Fruit fly (Drosophila melanogaster): ENCODE data around the gene Tango14.

Gene Tango14

DNA sequence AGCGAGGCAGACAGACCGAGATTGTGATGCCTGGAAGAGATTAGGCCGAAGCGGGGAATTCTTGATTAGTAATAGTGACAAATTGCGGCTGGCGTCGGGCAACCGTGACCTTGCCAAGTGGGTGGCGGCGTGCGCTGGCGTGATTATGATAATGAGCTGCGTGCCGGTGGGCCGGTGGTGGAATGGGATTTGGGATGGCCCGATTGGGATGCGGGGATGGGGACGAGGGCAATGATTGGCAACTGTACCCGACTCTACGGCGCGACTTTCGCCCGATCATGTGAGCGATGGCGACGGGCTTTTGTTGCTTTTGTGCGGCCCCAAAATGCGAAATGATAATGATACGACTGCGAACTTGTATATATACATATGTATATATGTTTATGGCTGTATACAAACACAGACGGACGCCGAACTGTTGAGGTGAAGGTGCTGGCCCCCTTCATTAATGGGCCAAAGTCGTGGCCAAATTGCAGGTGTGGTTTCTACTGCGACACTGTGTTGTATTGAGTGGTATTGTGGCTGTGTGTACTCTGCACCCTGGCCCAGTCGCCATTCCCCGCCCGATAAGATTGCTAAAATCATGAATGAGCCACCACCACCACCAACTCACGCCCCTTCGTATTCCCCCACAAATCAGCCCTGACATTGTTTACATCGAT lies 41.7 kb upstream of the Tango14 start:
- TF ChIP-seq CG7987 (GFP tag; optimal IDR thresholded peaks at IDR 0.05) (peak; percentile 77), lbe (GFP tag; optimal IDR thresholded peaks at IDR 0.05) (peak; percentile 6), danr (GFP tag; IDR thresholded peaks at IDR 0.05) (no peak), CG34376 (GFP tag; optimal IDR thresholded peaks at IDR 0.05) (peak; percentile 45), cwo (GFP tag; optimal IDR thresholded peaks at IDR 0.05) (peak; percentile 74), CG16863 (GFP tag; optimal IDR thresholded peaks at IDR 0.05) (no peak), vvl (GFP tag; IDR thresholded peaks at IDR 0.05) (peak; percentile 45; the same call in 1 of the 2 replicates), Med (GFP tag) (peak; percentile 65), pb (GFP tag; optimal IDR thresholded peaks at IDR 0.05) (no peak), chinmo (GFP tag; IDR thresholded peaks at IDR 0.05; ENCODE audit: partially characterized antibody) (0 out of 4 replicates have a peak, but pooled peaks have one; percentile 4), GATAe (GFP tag; conservative IDR thresholded peaks at IDR 0.05) (peak; percentile 48; the same call in 1 of the 2 replicates), TFAM (GFP tag; optimal IDR thresholded peaks at IDR 0.05) (no peak), Atf3 (GFP tag; optimal IDR thresholded peaks at IDR 0.05) (no peak), nmo (GFP tag; optimal IDR thresholded peaks at IDR 0.05) (no peak), CG12155 (GFP tag; optimal IDR thresholded peaks at IDR 0.05) (no peak), zfh2 (GFP tag; optimal IDR thresholded peaks at IDR 0.05) (no peak), CG18476 (GFP tag; optimal IDR thresholded peaks at IDR 0.05) (no peak), MBD-R2 (GFP tag; IDR thresholded peaks at IDR 0.05) (no peak), CG12391 (tag; optimal IDR thresholded peaks at IDR 0.05) (no peak), ftz-f1 (GFP tag; optimal IDR thresholded peaks at IDR 0.05) (peak; percentile 46), CG18619 (GFP tag; optimal IDR thresholded peaks at IDR 0.05) (no peak), CG32532 (GFP tag; IDR thresholded peaks at IDR 0.05) (peak; percentile 9; the same call in 1 of the 2 replicates), CG2199 (GFP tag; IDR thresholded peaks at IDR 0.05) (no peak), Fer1 (GFP tag; optimal IDR thresholded peaks at IDR 0.05) (no peak), ara (GFP tag; IDR thresholded peaks at IDR 0.05) (no peak), salm (tag; optimal IDR thresholded peaks at IDR 0.05) (no peak), CG16779 (GFP tag; IDR thresholded peaks at IDR 0.05) (no peak), nom (GFP tag; optimal IDR thresholded peaks at IDR 0.05) (peak; percentile 22), cg (GFP tag; optimal IDR thresholded peaks at IDR 0.05) (no peak), CG4404 (GFP tag; IDR thresholded peaks at IDR 0.05) (no peak), CG6765 (GFP tag; optimal IDR thresholded peaks at IDR 0.05) (peak; percentile 30), CG14710 (tag; optimal IDR thresholded peaks at IDR 0.05) (no peak), crol (GFP tag; IDR thresholded peaks at IDR 0.05) (peak; percentile 34; the same call in 1 of the 2 replicates), MESR4 (GFP tag; optimal IDR thresholded peaks at IDR 0.05) (no peak), CG7271 (tag; optimal IDR thresholded peaks at IDR 0.05) (no peak), unpg (GFP tag; optimal IDR thresholded peaks at IDR 0.05) (no peak), so (GFP tag; IDR thresholded peaks at IDR 0.05) (no peak), inv (GFP tag; IDR thresholded peaks at IDR 0.05; ENCODE audit: partially characterized antibody) (0 out of 2 replicates have a peak, but pooled peaks have one; percentile 23), Atf-2 (GFP tag; optimal IDR thresholded peaks at IDR 0.05) (no peak), sug (tag; optimal IDR thresholded peaks at IDR 0.05) (peak; percentile 33), hb (GFP tag; IDR thresholded peaks at IDR 0.05; ENCODE audit: partially characterized antibody) (0 out of 3 replicates have a peak, but pooled peaks have one; percentile 5), pros (GFP tag; optimal IDR thresholded peaks at IDR 0.05) (no peak), sc (optimal IDR thresholded peaks at IDR 0.05) (no peak), sc (GFP tag; optimal IDR thresholded peaks at IDR 0.05) (no peak), exex (tag; optimal IDR thresholded peaks at IDR 0.05) (peak; percentile 43), Max (GFP tag; optimal IDR thresholded peaks at IDR 0.05) (no peak), Spps (tag; optimal IDR thresholded peaks at IDR 0.05) (no peak), lab (GFP tag; optimal IDR thresholded peaks at IDR 0.05) (peak; percentile 55), Rx (GFP tag; IDR thresholded peaks at IDR 0.05) (no peak), Usf (GFP tag; optimal IDR thresholded peaks at IDR 0.05) (no peak)
